Fruit fly (Drosophila melanogaster) whole organism, embryonic: Measurements from ENCODE around the gene prd.

Source experiments
- Bteb2 ChIP-seq: fragments of 200-800 bp; sonication (Bioruptor generic); optimal IDR thresholded peaks from 2 replicates; lab custom pipeline; 2016; ENCODE audit warnings: missing biosample characterization, missing genetic modification characterization
- CG10147 ChIP-seq: fragments of 200-800 bp; sonication (Bioruptor generic); optimal IDR thresholded peaks from 2 replicates; lab custom pipeline; 2019; ENCODE audit warnings: missing biosample characterization, mild to moderate bottlenecking, missing genetic modification characterization, moderate library complexity
- CG10654 ChIP-seq: fragments of 200-800 bp; sonication (Bioruptor generic); optimal IDR thresholded peaks from 2 replicates; lab custom pipeline; 2016; ENCODE audit warnings: missing biosample characterization, missing genetic modification characterization
- CG12769 ChIP-seq: fragments of 200-800 bp; sonication (Bioruptor generic); optimal IDR thresholded peaks from 2 replicates; lab custom pipeline; 2019; ENCODE audit warnings: missing biosample characterization, mild to moderate bottlenecking, missing genetic modification characterization, moderate library complexity
- CG14014 ChIP-seq: fragments of 200-800 bp; sonication (Bioruptor generic); IDR thresholded peaks from 2 replicates; pipeline ENCODE4 v1.3.6; 2022; ENCODE audit warnings: missing biosample characterization, missing genetic modification characterization
- CG15073 ChIP-seq: fragments of 200-800 bp; sonication (Bioruptor generic); optimal IDR thresholded peaks from 2 replicates; lab custom pipeline; 2016; ENCODE audit warnings: missing biosample characterization, missing genetic modification characterization
- CG17186 ChIP-seq: fragments of 200-800 bp; sonication (Bioruptor generic); optimal IDR thresholded peaks from 3 replicates; lab custom pipeline; 2017; ENCODE audit warnings: missing biosample characterization, missing genetic modification reagents, missing genetic modification characterization
- CG17361 ChIP-seq: fragments of 200-800 bp; sonication (Bioruptor generic); IDR thresholded peaks from 3 replicates; pipeline ENCODE4 v1.3.6; 2022; ENCODE audit warnings: missing biosample characterization, missing genetic modification characterization
- CG17612 ChIP-seq: fragments of 200-800 bp; sonication (Bioruptor generic); IDR thresholded peaks from 2 replicates; pipeline ENCODE4 v1.3.6; 2022; ENCODE audit warnings: missing biosample characterization, missing genetic modification characterization
- CG1792 ChIP-seq: fragments of 200-800 bp; sonication (Bioruptor generic); optimal IDR thresholded peaks from 2 replicates; lab custom pipeline; 2016; ENCODE audit warnings: missing biosample characterization, missing genetic modification characterization
- CG18011 ChIP-seq: fragments of 200-800 bp; sonication (Bioruptor generic); optimal IDR thresholded peaks from 2 replicates; lab custom pipeline; 2017; ENCODE audit warnings: missing biosample characterization, missing genetic modification characterization, mild to moderate bottlenecking, moderate library complexity, missing genotype
- CG1832 ChIP-seq: fragments of 200-800 bp; sonication (Bioruptor generic); optimal IDR thresholded peaks from 2 replicates; lab custom pipeline; 2017; ENCODE audit warnings: missing biosample characterization, mild to moderate bottlenecking, missing genetic modification characterization, inconsistent platforms
- CG18476 ChIP-seq: fragments of 200-800 bp; sonication (Bioruptor generic); optimal IDR thresholded peaks from 2 replicates; lab custom pipeline; 2016; ENCODE audit warnings: missing biosample characterization, mild to moderate bottlenecking, missing genetic modification characterization
- CG2129 ChIP-seq: fragments of 200-800 bp; sonication (Bioruptor generic); IDR thresholded peaks from 2 replicates; pipeline ENCODE4 v1.3.6; 2022; ENCODE audit warnings: missing biosample characterization, missing genetic modification characterization; ENCODE audit not compliant: partially characterized antibody
- CG2199 ChIP-seq: fragments of 200-800 bp; sonication (Bioruptor generic); IDR thresholded peaks from 3 replicates; pipeline ENCODE4 v1.3.6; 2022; ENCODE audit warnings: missing biosample characterization, missing genetic modification characterization
- CG30431 ChIP-seq: fragments of 200-800 bp; sonication (Bioruptor generic); optimal IDR thresholded peaks from 2 replicates; lab custom pipeline; 2017; ENCODE audit warnings: missing biosample characterization, missing genetic modification characterization
- CG31388 ChIP-seq: fragments of 200-800 bp; sonication (Bioruptor generic); optimal IDR thresholded peaks from 2 replicates; lab custom pipeline; 2016; ENCODE audit warnings: missing biosample characterization, missing genetic modification characterization
- CG32767 ChIP-seq: fragments of 200-800 bp; sonication (Bioruptor generic); IDR thresholded peaks from 2 replicates; pipeline ENCODE4 v1.3.6; 2022; ENCODE audit warnings: missing biosample characterization, missing genetic modification characterization
- CG3995 ChIP-seq: fragments of 200-800 bp; sonication (Bioruptor generic); optimal IDR thresholded peaks from 3 replicates; lab custom pipeline; 2016; ENCODE audit warnings: missing biosample characterization, missing genetic modification characterization
- CG42726 ChIP-seq: fragments of 200-800 bp; sonication (Bioruptor generic); IDR thresholded peaks from 2 replicates; pipeline ENCODE4 v1.3.6; 2022; ENCODE audit warnings: missing biosample characterization, missing genetic modification characterization; ENCODE audit not compliant: partially characterized antibody
- CG4424 ChIP-seq: fragments of 200-800 bp; sonication (Bioruptor generic); optimal IDR thresholded peaks from 3 replicates; lab custom pipeline; 2016; ENCODE audit warnings: missing biosample characterization, missing genetic modification characterization
- CG6272 ChIP-seq: fragments of 200-800 bp; sonication (Bioruptor generic); IDR thresholded peaks from 2 replicates; pipeline ENCODE4 v1.3.6; 2022; ENCODE audit warnings: missing biosample characterization, missing genetic modification characterization
- CG7987 ChIP-seq: fragments of 200-800 bp; sonication (Bioruptor generic); optimal IDR thresholded peaks from 2 replicates; lab custom pipeline; 2018; ENCODE audit warnings: missing biosample characterization, mild to moderate bottlenecking, missing genetic modification characterization, moderate library complexity
- CG9797 ChIP-seq: fragments of 200-800 bp; sonication (Bioruptor generic); optimal IDR thresholded peaks from 3 replicates; lab custom pipeline; 2018; ENCODE audit warnings: missing biosample characterization, mild to moderate bottlenecking, missing genetic modification characterization
- Chrac-16 ChIP-seq: fragments of 200-800 bp; sonication (Bioruptor generic); optimal IDR thresholded peaks from 3 replicates; lab custom pipeline; 2016; ENCODE audit warnings: missing biosample characterization, missing genetic modification characterization
- D19A ChIP-seq: fragments of 200-800 bp; optimal IDR thresholded peaks from 3 replicates; lab custom pipeline; 2019; ENCODE audit warnings: missing biosample characterization, mild to moderate bottlenecking, missing genetic modification characterization, moderate library complexity
- Doc2 ChIP-seq: fragments of 200-800 bp; sonication (Bioruptor generic); IDR thresholded peaks from 2 replicates; pipeline ENCODE4 v1.3.6; 2022; ENCODE audit warnings: missing biosample characterization, missing genetic modification characterization
- Drgx ChIP-seq: fragments of 200-800 bp; sonication (Bioruptor generic); IDR thresholded peaks from 2 replicates; pipeline ENCODE4 v1.3.6; 2022; ENCODE audit warnings: missing biosample characterization, missing genetic modification characterization
- Fer3 ChIP-seq: fragments of 200-800 bp; sonication (Bioruptor generic); optimal IDR thresholded peaks from 2 replicates; lab custom pipeline; 2018; ENCODE audit warnings: missing biosample characterization, mild to moderate bottlenecking, missing genetic modification characterization, moderate library complexity
- H15 ChIP-seq: fragments of 200-800 bp; sonication (Bioruptor generic); IDR thresholded peaks from 3 replicates; pipeline ENCODE4 v1.3.6; 2022; ENCODE audit warnings: missing biosample characterization, missing genetic modification characterization
- HLHmδ ChIP-seq: fragments of 200-800 bp; sonication (Bioruptor generic); optimal IDR thresholded peaks from 2 replicates; lab custom pipeline; 2018; ENCODE audit warnings: missing biosample characterization, mild to moderate bottlenecking, missing genetic modification characterization, moderate library complexity
- Hmx ChIP-seq: fragments of 200-800 bp; sonication (Bioruptor generic); optimal IDR thresholded peaks from 2 replicates; lab custom pipeline; 2016; ENCODE audit warnings: missing biosample characterization, missing genetic modification characterization
- Kr ChIP-seq: fragments of 200-800 bp; sonication (Bioruptor generic); optimal IDR thresholded peaks from 2 replicates; lab custom pipeline; 2017; ENCODE audit warnings: missing biosample characterization, mild to moderate bottlenecking, missing genetic modification characterization
- MESR4 ChIP-seq: fragments of 200-800 bp; sonication (Bioruptor generic); optimal IDR thresholded peaks from 2 replicates; lab custom pipeline; 2018; ENCODE audit warnings: missing biosample characterization, mild to moderate bottlenecking, missing genetic modification characterization, moderate library complexity
- Mad ChIP-seq: fragments of 200-800 bp; sonication (Bioruptor generic); optimal IDR thresholded peaks from 2 replicates; lab custom pipeline; 2016; ENCODE audit warnings: missing biosample characterization, missing genetic modification characterization
- Oaz ChIP-seq: fragments of 200-800 bp; sonication (Bioruptor generic); IDR thresholded peaks from 2 replicates; pipeline ENCODE4 v1.3.6; 2022; ENCODE audit warnings: missing biosample characterization, missing genetic modification characterization
- Sry-β ChIP-seq: fragments of 200-800 bp; sonication (Bioruptor generic); optimal IDR thresholded peaks from 2 replicates; lab custom pipeline; 2018; ENCODE audit warnings: missing biosample characterization, mild to moderate bottlenecking, missing genetic modification characterization, moderate library complexity
- Xbp1 ChIP-seq: fragments of 200-800 bp; sonication (Bioruptor generic); optimal IDR thresholded peaks from 3 replicates; lab custom pipeline; 2016; ENCODE audit warnings: missing biosample characterization, mild to moderate bottlenecking, missing genetic modification characterization
- al ChIP-seq: fragments of 200-800 bp; sonication (Bioruptor generic); IDR thresholded peaks from 2 replicates; pipeline ENCODE4 v1.3.6; 2022; ENCODE audit warnings: missing biosample characterization, missing genetic modification characterization
- bab2 ChIP-seq: fragments of 200-800 bp; sonication (Bioruptor generic); optimal IDR thresholded peaks from 2 replicates; lab custom pipeline; 2016; ENCODE audit warnings: missing biosample characterization, missing genetic modification characterization
- crp ChIP-seq, 2 experiments: fragments of 200-800 bp; sonication (Bioruptor generic); optimal IDR thresholded peaks; 2 replicates in 1 of 2; 3 replicates in 1 of 2; lab custom pipeline; 2017; ENCODE audit warnings: missing biosample characterization in 2 of 2, missing genetic modification characterization in 2 of 2, mild to moderate bottlenecking in 1 of 2, moderate library complexity in 1 of 2
- esg ChIP-seq: fragments of 200-800 bp; sonication (Bioruptor generic); conservative IDR thresholded peaks from 2 replicates; pipeline ENCODE4 v1.3.6; 2022; ENCODE audit warnings: missing biosample characterization, missing genetic modification characterization
- pros ChIP-seq: fragments of 200-800 bp; sonication (Bioruptor generic); optimal IDR thresholded peaks from 3 replicates; lab custom pipeline; 2019; ENCODE audit warnings: missing biosample characterization, mild to moderate bottlenecking, missing genetic modification characterization, moderate library complexity
- scrt ChIP-seq: fragments of 200-800 bp; sonication (Bioruptor generic); optimal IDR thresholded peaks from 2 replicates; lab custom pipeline; 2018; ENCODE audit warnings: missing biosample characterization, mild to moderate bottlenecking, missing genetic modification characterization, moderate library complexity
- so ChIP-seq: fragments of 200-800 bp; sonication (Bioruptor generic); IDR thresholded peaks from 3 replicates; pipeline ENCODE4 v1.3.6; 2022; ENCODE audit warnings: missing biosample characterization, missing genetic modification characterization
- ssp ChIP-seq: fragments of 200-800 bp; sonication (Bioruptor generic); IDR thresholded peaks from 2 replicates; pipeline ENCODE4 v1.3.6; 2022; ENCODE audit warnings: missing biosample characterization, missing genetic modification characterization
- toy ChIP-seq: fragments of 200-800 bp; sonication (Bioruptor generic); IDR thresholded peaks from 2 replicates; pipeline ENCODE4 v1.3.6; 2022; ENCODE audit warnings: missing biosample characterization, missing genetic modification characterization
- tup ChIP-seq: fragments of 200-800 bp; sonication (Bioruptor generic); optimal IDR thresholded peaks from 2 replicates; lab custom pipeline; 2016; ENCODE audit warnings: missing biosample characterization, mild to moderate bottlenecking, missing genetic modification characterization, moderate library complexity
- tx ChIP-seq: fragments of 200-800 bp; sonication (Bioruptor generic); optimal IDR thresholded peaks from 2 replicates; lab custom pipeline; 2016; ENCODE audit warnings: missing biosample characterization, missing genetic modification characterization
- wdn ChIP-seq: fragments of 200-800 bp; sonication (Bioruptor generic); IDR thresholded peaks from 2 replicates; pipeline ENCODE4 v1.3.6; 2022; ENCODE audit warnings: missing biosample characterization, missing genetic modification characterization
- wor ChIP-seq: fragments of 200-800 bp; sonication (Bioruptor generic); IDR thresholded peaks from 2 replicates; pipeline ENCODE4 v1.3.6; 2022; ENCODE audit warnings: missing biosample characterization, missing genetic modification characterization
- zen2 ChIP-seq: fragments of 200-800 bp; sonication (Bioruptor generic); IDR thresholded peaks from 3 replicates; pipeline ENCODE4 v1.3.6; 2022; ENCODE audit warnings: missing biosample characterization, missing genetic modification characterization; ENCODE audit not compliant: partially characterized antibody

prd gene

DNA sequence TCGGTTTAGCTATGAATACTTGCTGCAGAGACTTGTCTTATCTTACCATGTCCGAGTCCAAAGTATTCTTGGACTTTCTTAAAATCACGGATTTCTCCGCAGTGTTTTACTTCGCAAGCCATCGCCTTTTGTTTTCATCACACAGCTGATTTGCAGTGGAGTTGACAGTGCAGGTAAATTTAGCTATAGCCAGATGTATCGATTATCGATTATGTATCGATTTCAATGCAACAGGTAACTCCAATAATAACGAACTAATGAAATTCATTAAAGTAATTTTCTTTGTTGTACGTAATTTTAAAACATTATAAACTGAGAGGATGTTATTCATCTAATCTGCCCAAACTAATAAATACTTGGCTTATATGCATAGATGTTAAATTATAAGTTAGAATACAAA is 22.6 kb downstream of the prd start, which contains the start of gene Rab3-GAP (continued):
- TF ChIP-seq Bteb2 (GFP tag; lab: Kevin White, UChicago) (peak; percentile 27), CG15073 (GFP tag; lab: Kevin White, UChicago) (no peak), CG17361 (peak; percentile 51; the same call in 1 of the 3 replicates), CG18476 (no peak), esg (GFP tag; lab: Robert Waterston, UW) (no peak), CG14014 (GFP tag; lab: Robert Waterston, UW) (no peak; the same call in 1 of the 2 replicates), so (GFP tag; lab: Robert Waterston, UW) (no peak), CG4424 (GFP tag; lab: Kevin White, UChicago) (peak; percentile 46), Fer3 (tag; lab: Kevin White, UChicago) (peak; percentile 34), Xbp1 (peak; percentile 17), CG2199 (GFP tag; lab: Robert Waterston, UW) (no peak), zen2 (GFP tag; lab: Robert Waterston, UW) (peak; percentile 55; the same call in 2 of the 3 replicates), CG1792 (GFP tag; lab: Kevin White, UChicago) (no peak), toy (no peak), crp (GFP tag; optimal IDR thresholded peaks at IDR 0.05; lab: Kevin White, UChicago) (peak; percentile 48 to 93), al (no peak), CG32767 (GFP tag; lab: Robert Waterston, UW) (0 out of 2 replicates have a peak, but pooled peaks have one; percentile 15), tup (no peak), HLHmδ (GFP tag; lab: Kevin White, UChicago) (no peak), CG42726 (no peak), CG1832 (GFP tag; lab: Kevin White, UChicago) (no peak), MESR4 (GFP tag; lab: Kevin White, UChicago) (peak; percentile 50), wdn (GFP tag; lab: Robert Waterston, UW) (no peak), pros (GFP tag; lab: Kevin White, UChicago) (no peak), CG3995 (no peak), H15 (GFP tag; lab: Robert Waterston, UW) (no peak), CG2129 (GFP tag; lab: Robert Waterston, UW) (no peak), CG7987 (GFP tag; lab: Kevin White, UChicago) (peak; percentile 18), Kr (no peak), Mad (GFP tag; lab: Kevin White, UChicago) (no peak), Drgx (GFP tag; lab: Robert Waterston, UW) (no peak), Doc2 (GFP tag; lab: Robert Waterston, UW) (no peak), CG17186 (GFP tag; lab: Kevin White, UChicago) (no peak), CG6272 (GFP tag; lab: Robert Waterston, UW) (no peak), ssp (GFP tag; lab: Robert Waterston, UW) (no peak), bab2 (GFP tag; lab: Kevin White, UChicago) (no peak), D19A (tag; lab: Kevin White, UChicago) (no peak), CG18011 (GFP tag; lab: Kevin White, UChicago) (no peak), Hmx (no peak), CG17612 (no peak), Oaz (GFP tag; lab: Robert Waterston, UW) (no peak), CG31388 (GFP tag; lab: Kevin White, UChicago) (no peak), CG10654 (GFP tag; lab: Kevin White, UChicago) (no peak), CG30431 (no peak), CG12769 (tag; lab: Kevin White, UChicago) (no peak), tx (GFP tag; lab: Kevin White, UChicago) (no peak), wor (GFP tag; lab: Robert Waterston, UW) (no peak), CG9797 (GFP tag; lab: Kevin White, UChicago) (no peak), CG10147 (GFP tag; lab: Kevin White, UChicago) (peak; percentile 7), scrt (GFP tag; lab: Kevin White, UChicago) (peak; percentile 95), Sry-β (GFP tag; lab: Kevin White, UChicago) (peak; percentile 97), Chrac-16 (GFP tag; lab: Kevin White, UChicago) (peak; percentile 29)
